Fruit fly (Drosophila melanogaster) whole organism, embryonic: Measurements from ENCODE around the gene Blm.
A peak's percentile ranks its signal among the peaks of the same experiment; 100 is the strongest.

Source experiments
- Bdp1 ChIP-seq: fragments of 200-800 bp; sonication (Bioruptor generic); optimal IDR thresholded peaks from 3 replicates; lab custom pipeline; 2016; ENCODE audit warnings: missing biosample characterization, missing genetic modification characterization
- CG10209 ChIP-seq: fragments of 200-800 bp; sonication (Bioruptor generic); optimal IDR thresholded peaks from 3 replicates; lab custom pipeline; 2017; ENCODE audit warnings: missing biosample characterization, mild to moderate bottlenecking, missing genetic modification characterization, missing genetic modification reagents
- CG10321 ChIP-seq: fragments of 200-800 bp; sonication (Bioruptor generic); IDR thresholded peaks from 2 replicates; pipeline ENCODE4 v1.3.6; 2022; ENCODE audit warnings: missing biosample characterization, missing genetic modification characterization
- CG10565 ChIP-seq: fragments of 200-800 bp; sonication (Bioruptor generic); optimal IDR thresholded peaks from 3 replicates; lab custom pipeline; 2016; ENCODE audit warnings: missing biosample characterization, mild to moderate bottlenecking, missing genetic modification characterization
- CG12299 ChIP-seq: fragments of 200-800 bp; sonication (Bioruptor generic); optimal IDR thresholded peaks from 2 replicates; lab custom pipeline; 2018; ENCODE audit warnings: missing biosample characterization, mild to moderate bottlenecking, missing genetic modification characterization
- CG12942 ChIP-seq: fragments of 200-800 bp; sonication (Bioruptor generic); optimal IDR thresholded peaks from 3 replicates; lab custom pipeline; 2016; ENCODE audit warnings: missing biosample characterization, missing genetic modification characterization
- CG13775 ChIP-seq: fragments of 200-800 bp; sonication (Bioruptor generic); optimal IDR thresholded peaks from 3 replicates; lab custom pipeline; 2017; ENCODE audit warnings: missing biosample characterization, mild to moderate bottlenecking, missing genetic modification characterization
- CG14860 ChIP-seq: fragments of 200-800 bp; sonication (Bioruptor generic); IDR thresholded peaks from 3 replicates; pipeline ENCODE4 v1.3.6; 2022; ENCODE audit warnings: missing biosample characterization, missing genetic modification characterization; ENCODE audit not compliant: partially characterized antibody
- CG17568 ChIP-seq: fragments of 200-800 bp; sonication (Bioruptor generic); optimal IDR thresholded peaks from 2 replicates; lab custom pipeline; 2018; ENCODE audit warnings: missing biosample characterization, mild to moderate bottlenecking, missing genetic modification characterization, moderate library complexity
- CG17912 ChIP-seq: fragments of 200-800 bp; sonication (Bioruptor generic); optimal IDR thresholded peaks from 2 replicates; lab custom pipeline; 2018; ENCODE audit warnings: missing biosample characterization, mild to moderate bottlenecking, missing genetic modification characterization
- CG2875 ChIP-seq: fragments of 200-800 bp; sonication (Bioruptor generic); optimal IDR thresholded peaks from 2 replicates; lab custom pipeline; 2017; ENCODE audit warnings: missing biosample characterization, mild to moderate bottlenecking, missing genetic modification characterization, missing genetic modification reagents
- CG32767 ChIP-seq: fragments of 200-800 bp; sonication (Bioruptor generic); IDR thresholded peaks from 2 replicates; pipeline ENCODE4 v1.3.6; 2022; ENCODE audit warnings: missing biosample characterization, missing genetic modification characterization
- CG34422 ChIP-seq: fragments of 200-800 bp; sonication (Bioruptor generic); IDR thresholded peaks from 3 replicates; pipeline ENCODE4 v1.3.6; 2022; ENCODE audit warnings: missing biosample characterization, missing genetic modification characterization
- CG3838 ChIP-seq: fragments of 200-800 bp; sonication (Bioruptor generic); optimal IDR thresholded peaks from 3 replicates; lab custom pipeline; 2016; ENCODE audit warnings: missing biosample characterization, missing genetic modification characterization
- CG6854 ChIP-seq: fragments of 200-800 bp; sonication (Bioruptor generic); optimal IDR thresholded peaks from 3 replicates; lab custom pipeline; 2017; ENCODE audit warnings: missing biosample characterization, mild to moderate bottlenecking, missing genetic modification characterization
- CG7357 ChIP-seq: fragments of 200-800 bp; sonication (Bioruptor generic); IDR thresholded peaks from 3 replicates; pipeline ENCODE4 v1.3.6; 2022; ENCODE audit warnings: missing biosample characterization, missing genetic modification characterization
- CG8089 ChIP-seq: fragments of 200-800 bp; sonication (Bioruptor generic); optimal IDR thresholded peaks from 3 replicates; lab custom pipeline; 2016; ENCODE audit warnings: missing biosample characterization, missing genetic modification characterization
- CG9215 ChIP-seq: fragments of 200-800 bp; sonication (Bioruptor generic); IDR thresholded peaks from 2 replicates; pipeline ENCODE4 v1.3.6; 2022; ENCODE audit warnings: missing biosample characterization, missing genetic modification characterization
- CG9932 ChIP-seq: fragments of 200-800 bp; sonication (Bioruptor generic); IDR thresholded peaks from 2 replicates; pipeline ENCODE4 v1.3.6; 2022; ENCODE audit warnings: missing biosample characterization, missing genetic modification characterization
- CTCF ChIP-seq: fragments of 200-800 bp; sonication (Bioruptor generic); optimal IDR thresholded peaks from 2 replicates; lab custom pipeline; 2017; ENCODE audit warnings: missing biosample characterization, mild to moderate bottlenecking, missing genetic modification characterization, moderate library complexity
- D ChIP-seq, 2 experiments: fragments of 200-800 bp in 1 of 2; fragments of >200 bp in 1 of 2; sonication (Bioruptor generic) in 1 of 2; optimal IDR thresholded peaks; 2 replicates in 1 of 2; 3 replicates in 1 of 2; lab custom pipeline; 2017; ENCODE audit warnings: mild to moderate bottlenecking in 1 of 2, missing biosample characterization in 1 of 2, missing genetic modification characterization in 1 of 2, missing genetic modification reagents in 1 of 2
- E2f2 ChIP-seq: fragments of 200-800 bp; sonication (Bioruptor generic); IDR thresholded peaks from 2 replicates; pipeline ENCODE4 v1.3.6; 2022; ENCODE audit warnings: missing biosample characterization, missing genetic modification characterization
- Eip74EF ChIP-seq, 2 experiments: fragments of 200-800 bp in 1 of 2; fragments of >200 bp in 1 of 2; sonication (Bioruptor generic) in 1 of 2; optimal IDR thresholded peaks; 2 replicates each; lab custom pipeline; 2017 to 2019; ENCODE audit warnings: missing biosample characterization in 2 of 2, missing genetic modification characterization in 2 of 2, mild to moderate bottlenecking in 1 of 2, moderate library complexity in 1 of 2
- HLH3B ChIP-seq: fragments of 200-800 bp; sonication (Bioruptor generic); IDR thresholded peaks from 2 replicates; pipeline ENCODE4 v1.3.6; 2022; ENCODE audit warnings: missing biosample characterization, missing genetic modification characterization
- HLHmδ ChIP-seq: fragments of 200-800 bp; sonication (Bioruptor generic); optimal IDR thresholded peaks from 2 replicates; lab custom pipeline; 2018; ENCODE audit warnings: missing biosample characterization, mild to moderate bottlenecking, missing genetic modification characterization, moderate library complexity
- Hsf ChIP-seq: fragments of 200-800 bp; sonication (Bioruptor generic); optimal IDR thresholded peaks from 3 replicates; lab custom pipeline; 2016; ENCODE audit warnings: missing biosample characterization, missing genetic modification characterization
- Lim3 ChIP-seq: fragments of 200-800 bp; sonication (Bioruptor generic); IDR thresholded peaks from 2 replicates; pipeline ENCODE4 v1.3.6; 2022; ENCODE audit warnings: missing biosample characterization, missing genetic modification characterization
- Lpt ChIP-seq: fragments of >200 bp; optimal IDR thresholded peaks from 2 replicates; lab custom pipeline; 2018; ENCODE audit warnings: missing biosample characterization, missing genetic modification characterization
- Nf-YA ChIP-seq: fragments of 200-800 bp; sonication (Bioruptor generic); IDR thresholded peaks from 2 replicates; pipeline ENCODE4 v1.3.6; 2022; ENCODE audit warnings: missing biosample characterization, missing genetic modification characterization
- PHDP ChIP-seq: fragments of 200-800 bp; sonication (Bioruptor generic); optimal IDR thresholded peaks from 3 replicates; lab custom pipeline; 2018; ENCODE audit warnings: missing biosample characterization, mild to moderate bottlenecking, missing genetic modification characterization, moderate library complexity
- Rx ChIP-seq: fragments of 200-800 bp; sonication (Bioruptor generic); IDR thresholded peaks from 2 replicates; pipeline ENCODE4 v1.3.6; 2022; ENCODE audit warnings: missing biosample characterization, missing genetic modification characterization
- caup ChIP-seq: fragments of 200-800 bp; sonication (Bioruptor generic); optimal IDR thresholded peaks from 3 replicates; lab custom pipeline; 2017; ENCODE audit warnings: missing biosample characterization, mild to moderate bottlenecking, missing genetic modification characterization, moderate library complexity; ENCODE audit not compliant: severe bottlenecking
- chif ChIP-seq, 2 experiments: fragments of 200-800 bp; sonication (Bioruptor generic); optimal IDR thresholded peaks; 3 replicates each; lab custom pipeline; 2016; ENCODE audit warnings: missing biosample characterization in 2 of 2, missing genetic modification characterization in 2 of 2
- ci ChIP-seq: fragments of 200-800 bp; sonication (Bioruptor generic); IDR thresholded peaks from 3 replicates; pipeline ENCODE4 v1.3.6; 2022; ENCODE audit warnings: missing biosample characterization, missing genetic modification characterization
- crc ChIP-seq: fragments of 200-800 bp; sonication (Bioruptor generic); optimal IDR thresholded peaks from 2 replicates; lab custom pipeline; 2016; ENCODE audit warnings: missing biosample characterization, missing genetic modification characterization
- cwo ChIP-seq: fragments of 200-800 bp; sonication (Bioruptor generic); optimal IDR thresholded peaks from 3 replicates; lab custom pipeline; 2017; ENCODE audit warnings: missing biosample characterization, missing genetic modification characterization, mild to moderate bottlenecking, moderate library complexity, missing genetic modification reagents
- dati ChIP-seq: fragments of 200-800 bp; sonication (Bioruptor generic); IDR thresholded peaks from 2 replicates; pipeline ENCODE4 v1.3.6; 2022; ENCODE audit warnings: missing biosample characterization, missing genetic modification characterization
- dmrt11E ChIP-seq: fragments of 200-800 bp; sonication (Bioruptor generic); optimal IDR thresholded peaks from 3 replicates; lab custom pipeline; 2018; ENCODE audit warnings: missing biosample characterization, mild to moderate bottlenecking, missing genetic modification characterization, moderate library complexity
- ftz-f1 ChIP-seq: fragments of 200-800 bp; sonication (Bioruptor generic); optimal IDR thresholded peaks from 2 replicates; lab custom pipeline; 2016; ENCODE audit warnings: missing biosample characterization, missing genetic modification characterization
- gsb-n ChIP-seq: fragments of 200-800 bp; sonication (Bioruptor generic); optimal IDR thresholded peaks from 3 replicates; lab custom pipeline; 2018; ENCODE audit warnings: missing biosample characterization, mild to moderate bottlenecking, missing genetic modification characterization
- hkb ChIP-seq, 2 experiments: fragments of 200-800 bp in 1 of 2; fragments of >200 bp in 1 of 2; sonication (Bioruptor generic) in 1 of 2; IDR thresholded peaks in 1 of 2; optimal IDR thresholded peaks in 1 of 2; 2 replicates each; pipeline versions ENCODE4 v1.3.6 to Lab custom; 2017 to 2022; ENCODE audit warnings: missing biosample characterization in 1 of 2, missing genetic modification characterization in 1 of 2
- jigr1 ChIP-seq: fragments of 200-800 bp; sonication (Bioruptor generic); IDR thresholded peaks from 3 replicates; pipeline ENCODE4 v1.3.6; 2022; ENCODE audit warnings: missing biosample characterization, missing genetic modification characterization
- ken ChIP-seq: fragments of 200-800 bp; sonication (Bioruptor generic); IDR thresholded peaks from 3 replicates; pipeline ENCODE4 v1.3.6; 2022; ENCODE audit warnings: missing biosample characterization, missing genetic modification characterization
- mirr ChIP-seq: fragments of 200-800 bp; sonication (Bioruptor generic); optimal IDR thresholded peaks from 3 replicates; lab custom pipeline; 2018; ENCODE audit warnings: missing biosample characterization, mild to moderate bottlenecking, missing genetic modification characterization
- nau ChIP-seq: fragments of 200-800 bp; sonication (Bioruptor generic); optimal IDR thresholded peaks from 3 replicates; lab custom pipeline; 2017; ENCODE audit warnings: missing biosample characterization, mild to moderate bottlenecking, missing genetic modification characterization, missing genetic modification reagents
- org-1 ChIP-seq: fragments of 200-800 bp; sonication (Bioruptor generic); optimal IDR thresholded peaks from 2 replicates; lab custom pipeline; 2017; ENCODE audit warnings: missing biosample characterization, missing genetic modification characterization
- sens ChIP-seq: fragments of 200-800 bp; sonication (Bioruptor generic); peaks from one replicate; lab custom pipeline; 2016; ENCODE audit warnings: missing biosample characterization, missing genetic modification characterization
- slp2 ChIP-seq: fragments of 200-800 bp; sonication (Bioruptor generic); optimal IDR thresholded peaks from 2 replicates; lab custom pipeline; 2016; ENCODE audit warnings: missing biosample characterization, missing genetic modification characterization
- sob ChIP-seq: fragments of 200-800 bp; sonication (Bioruptor generic); IDR thresholded peaks from 2 replicates; pipeline ENCODE4 v1.3.6; 2022; ENCODE audit warnings: missing biosample characterization, missing genetic modification characterization
- twi ChIP-seq: fragments of 200-800 bp; optimal IDR thresholded peaks from 2 replicates; lab custom pipeline; 2019; ENCODE audit warnings: missing biosample characterization, mild to moderate bottlenecking, missing genetic modification characterization, moderate library complexity
- unpg ChIP-seq: fragments of 200-800 bp; sonication (Bioruptor generic); optimal IDR thresholded peaks from 3 replicates; lab custom pipeline; 2018; ENCODE audit warnings: missing biosample characterization, mild to moderate bottlenecking, missing genetic modification characterization, moderate library complexity

Blm gene

dm6 chr3R:11773999-11774397, 32.4 kb upstream of the Blm start (continued):
- peak; percentile 36 for TF ChIP-seq CG12942 (GFP tag; lab: Kevin White, UChicago)
- TF ChIP-seq CG10321 (GFP tag; lab: Robert Waterston, UW), result no peak
- TF ChIP-seq CG12299 (tag; lab: Kevin White, UChicago), result peak; percentile 75
- no peak for TF ChIP-seq jigr1
- no peak for TF ChIP-seq Lpt (GFP tag; lab: Kevin White, UChicago)
- TF ChIP-seq org-1 (GFP tag; lab: Kevin White, UChicago), result peak; percentile 52
- TF ChIP-seq CG32767 (GFP tag; lab: Robert Waterston, UW), result peak; percentile 48; the same call in 1 of the 2 replicates
- peak; percentile 80 for TF ChIP-seq PHDP (tag; lab: Kevin White, UChicago)
- TF ChIP-seq CG17912 (GFP tag; lab: Kevin White, UChicago), result no peak
- no peak for TF ChIP-seq ftz-f1 (GFP tag; lab: Kevin White, UChicago)
- TF ChIP-seq CG7357 (GFP tag; lab: Robert Waterston, UW), result 0 out of 3 replicates have a peak, but pooled peaks have one; percentile 18
- peak; percentile 77 for TF ChIP-seq gsb-n (tag; lab: Kevin White, UChicago)
- no peak for TF ChIP-seq CG10565 (GFP tag; lab: Kevin White, UChicago)
- peak; percentile 79 for TF ChIP-seq CG10209 (GFP tag; lab: Kevin White, UChicago)
- no peak for TF ChIP-seq D (optimal IDR thresholded peaks at IDR 0.05; lab: Kevin White, UChicago)
- peak; percentile 74 for TF ChIP-seq D (GFP tag; optimal IDR thresholded peaks at IDR 0.05; lab: Kevin White, UChicago)
- TF ChIP-seq mirr (GFP tag; lab: Kevin White, UChicago), result no peak
- TF ChIP-seq CG9932 (GFP tag; lab: Robert Waterston, UW), result peak; percentile 38; the same call in 1 of the 2 replicates
- TF ChIP-seq CG9215 (GFP tag; lab: Robert Waterston, UW), result peak; percentile 54; the same call in 1 of the 2 replicates
- TF ChIP-seq CG14860, result no peak
- TF ChIP-seq hkb (optimal IDR thresholded peaks at IDR 0.05; lab: Kevin White, UChicago), result no peak
- TF ChIP-seq hkb (GFP tag; IDR thresholded peaks at IDR 0.05; lab: Robert Waterston, UW), result no peak
- peak in 1 of 2 experiments; percentile 61 for TF ChIP-seq Eip74EF (GFP tag; optimal IDR thresholded peaks at IDR 0.05; lab: Kevin White, UChicago)
- TF ChIP-seq Hsf (GFP tag; lab: Kevin White, UChicago), result peak; percentile 54
- TF ChIP-seq CG3838 (GFP tag; lab: Kevin White, UChicago), result no peak
- TF ChIP-seq Lim3 (GFP tag; lab: Robert Waterston, UW), result no peak
- TF ChIP-seq CG17568, result peak; percentile 42
- no peak for TF ChIP-seq Nf-YA
- no peak for TF ChIP-seq Rx
- no peak for TF ChIP-seq ken (GFP tag; lab: Robert Waterston, UW)
- no peak for TF ChIP-seq nau (GFP tag; lab: Kevin White, UChicago)
- TF ChIP-seq CG2875 (GFP tag; lab: Kevin White, UChicago), result peak; percentile 37
- no peak for TF ChIP-seq CG8089
- peak; percentile 88 for TF ChIP-seq dmrt11E (tag; lab: Kevin White, UChicago)
- peak; percentile 28; the same call in 1 of the 2 replicates for TF ChIP-seq E2f2 (GFP tag; lab: Robert Waterston, UW)
- peak; percentile 82 for TF ChIP-seq unpg (GFP tag; lab: Kevin White, UChicago)
- no peak for TF ChIP-seq sob (GFP tag; lab: Robert Waterston, UW)
- peak in 1 of 2 experiments; percentile 55 for TF ChIP-seq chif (GFP tag; optimal IDR thresholded peaks at IDR 0.05; lab: Kevin White, UChicago)
- no peak for TF ChIP-seq slp2
- TF ChIP-seq CG34422 (GFP tag; lab: Robert Waterston, UW), result no peak
- no peak for TF ChIP-seq ci (GFP tag; lab: Robert Waterston, UW)
- peak; percentile 56 for TF ChIP-seq CG13775 (GFP tag; lab: Kevin White, UChicago)
- TF ChIP-seq CTCF (GFP tag; lab: Kevin White, UChicago), result no peak
- TF ChIP-seq CG6854, result peak; percentile 73
- peak; percentile 63 for TF ChIP-seq caup
- no peak for TF ChIP-seq HLHmδ (GFP tag; lab: Kevin White, UChicago)
- TF ChIP-seq twi (tag; lab: Kevin White, UChicago), result peak; percentile 51
- no peak for TF ChIP-seq Bdp1 (GFP tag; lab: Kevin White, UChicago)
- peak; percentile 51; the same call in 1 of the 2 replicates for TF ChIP-seq HLH3B (GFP tag; lab: Robert Waterston, UW)
- TF ChIP-seq dati (GFP tag; lab: Robert Waterston, UW), result no peak
- TF ChIP-seq cwo (GFP tag; lab: Kevin White, UChicago), result peak; percentile 77
- no peak for TF ChIP-seq crc (GFP tag; lab: Kevin White, UChicago)
- TF ChIP-seq sens (GFP tag; lab: Kevin White, UChicago), result peak; percentile 89
